Worm (Caenorhabditis elegans): ENCODE results near the gene athp-2.

DNA sequence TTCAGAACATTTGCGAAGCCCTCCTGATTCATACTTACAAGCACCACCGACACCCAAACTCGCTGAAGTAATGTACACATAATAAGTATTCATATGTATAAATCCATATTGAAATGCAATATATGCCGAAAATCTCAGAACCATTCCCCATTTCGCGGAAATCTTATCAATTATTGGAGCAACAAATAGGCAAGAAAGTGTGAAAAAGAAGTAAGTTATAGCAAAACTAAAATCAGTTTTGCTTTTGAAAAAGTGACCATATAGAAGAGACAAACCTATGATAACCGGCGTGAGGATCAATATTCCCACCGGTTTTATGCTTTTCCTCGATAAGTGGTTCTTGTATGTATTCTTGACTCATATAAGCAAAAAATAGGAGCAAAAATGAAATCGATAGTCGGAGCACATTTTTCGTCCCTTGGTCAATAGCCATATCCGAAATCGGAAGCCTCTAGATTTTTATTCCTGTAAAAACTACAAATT lies 20.4 kb upstream of the athp-2 start, which contains the start of gene Y52E8A.6:
- TF ChIP-seq unc-39 (tag; optimal IDR thresholded peaks at IDR 0.05) (no peak), attf-4 (tag; optimal IDR thresholded peaks at IDR 0.05) (no peak), mes-2 (tag; optimal IDR thresholded peaks at IDR 0.05; ENCODE audit: poor library complexity, severe bottlenecking) (no peak), lin-13 (GFP tag; optimal IDR thresholded peaks at IDR 0.05) (no peak), ceh-28 (tag; optimal IDR thresholded peaks at IDR 0.05) (no peak), unc-130 (GFP tag; optimal IDR thresholded peaks at IDR 0.05) (no peak), ztf-7 (tag; optimal IDR thresholded peaks at IDR 0.05) (no peak)

Data from whole organism, L4 larva.